Worm (Caenorhabditis elegans): Measurements from ENCODE around the gene fbxb-72.

DNA sequence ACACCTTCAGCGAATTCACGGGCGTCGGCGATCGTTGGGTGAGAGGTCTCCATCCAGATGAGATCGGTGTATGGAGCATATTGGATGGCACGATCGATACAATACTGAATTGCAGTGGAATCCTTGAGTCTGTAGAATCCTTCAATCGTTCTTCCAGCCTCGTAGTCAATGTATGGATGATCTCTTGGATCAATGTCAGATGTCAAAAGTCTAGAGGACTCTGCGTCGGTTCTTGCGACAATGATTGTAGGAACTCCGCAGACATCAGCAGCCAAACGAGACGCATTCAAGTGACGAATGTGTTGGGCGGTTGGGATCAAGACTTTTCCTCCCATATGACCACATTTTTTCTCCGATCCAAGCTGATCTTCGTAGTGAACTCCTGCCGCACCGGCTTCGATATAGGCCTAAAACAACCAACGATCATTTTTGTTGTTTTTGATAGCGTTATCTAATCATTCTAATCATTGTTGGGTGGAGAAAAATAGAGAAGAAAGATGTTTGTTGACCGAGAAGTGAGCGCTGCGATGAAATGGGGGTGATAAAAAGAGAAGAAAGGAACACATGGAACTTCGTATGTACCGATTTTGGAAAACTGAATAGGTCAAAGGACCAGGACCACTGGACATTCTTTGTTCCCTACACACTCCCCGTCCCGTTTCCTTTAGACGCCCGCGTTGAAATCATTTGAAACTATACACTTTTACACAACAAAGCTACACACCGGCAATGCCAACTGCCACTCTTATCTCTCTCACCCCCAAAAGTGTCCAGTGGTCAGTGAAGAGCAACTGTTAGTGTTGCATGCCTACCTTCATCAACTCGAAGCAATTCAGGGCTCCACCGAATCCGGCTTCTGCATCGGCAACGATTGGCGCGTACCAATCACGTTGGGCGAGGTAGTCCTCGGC lies 3.1 kb upstream of the fbxb-72 start:
- no peak for TF ChIP-seq nfya-1 (tag; optimal IDR thresholded peaks at IDR 0.05)
- no peak for TF ChIP-seq Y22D7AL.16 (tag; optimal IDR thresholded peaks at IDR 0.05)
- TF ChIP-seq lin-11 (tag; optimal IDR thresholded peaks at IDR 0.05), result no peak
- TF ChIP-seq dve-1 (tag; optimal IDR thresholded peaks at IDR 0.05), result no peak
- TF ChIP-seq ceh-48 (tag; optimal IDR thresholded peaks at IDR 0.05), result no peak
- no peak for TF ChIP-seq K02D7.2 (tag; optimal IDR thresholded peaks at IDR 0.05)
- TF ChIP-seq hlh-15 (tag; optimal IDR thresholded peaks at IDR 0.05), result no peak
- TF ChIP-seq ceh-9 (tag; optimal IDR thresholded peaks at IDR 0.05), result no peak
- no peak for TF ChIP-seq ref-2 (tag; optimal IDR thresholded peaks at IDR 0.05)
- no peak for TF ChIP-seq ceh-45 (GFP tag; IDR thresholded peaks at IDR 0.05)
- no peak for TF ChIP-seq rnt-1 (tag; optimal IDR thresholded peaks at IDR 0.05)

Data from whole organism, late embryonic.